Fruit fly (Drosophila melanogaster) whole organism, embryonic: ENCODE measurements around the gene Arpc2.
A peak's percentile ranks its signal among the peaks of the same experiment; 100 is the strongest.

ENCODE experiments used
- BtbVII ChIP-seq: fragments of 200-800 bp; sonication (Bioruptor generic); optimal IDR thresholded peaks from 3 replicates; lab custom pipeline; 2017; ENCODE audit warnings: missing biosample characterization, mild to moderate bottlenecking, missing genetic modification characterization
- CG10565 ChIP-seq: fragments of 200-800 bp; sonication (Bioruptor generic); optimal IDR thresholded peaks from 3 replicates; lab custom pipeline; 2016; ENCODE audit warnings: missing biosample characterization, mild to moderate bottlenecking, missing genetic modification characterization
- CG10979 ChIP-seq: fragments of 200-800 bp; sonication (Bioruptor generic); optimal IDR thresholded peaks from 2 replicates; lab custom pipeline; 2018; ENCODE audit warnings: missing biosample characterization, mild to moderate bottlenecking, missing genetic modification characterization, moderate library complexity
- CG11247 ChIP-seq: fragments of 200-800 bp; sonication (Bioruptor generic); IDR thresholded peaks from 2 replicates; pipeline ENCODE4 v1.3.6; 2022; ENCODE audit warnings: missing biosample characterization, missing genetic modification characterization
- CG11723 ChIP-seq: fragments of 200-800 bp; sonication (Bioruptor generic); optimal IDR thresholded peaks from 2 replicates; lab custom pipeline; 2017; ENCODE audit warnings: missing biosample characterization, mild to moderate bottlenecking, missing genetic modification characterization
- CG12769 ChIP-seq: fragments of 200-800 bp; sonication (Bioruptor generic); optimal IDR thresholded peaks from 2 replicates; lab custom pipeline; 2019; ENCODE audit warnings: missing biosample characterization, mild to moderate bottlenecking, missing genetic modification characterization, moderate library complexity
- CG14710 ChIP-seq: fragments of 200-800 bp; sonication (Bioruptor generic); optimal IDR thresholded peaks from 3 replicates; lab custom pipeline; 2019; ENCODE audit warnings: missing biosample characterization, mild to moderate bottlenecking, missing genetic modification characterization, moderate library complexity
- CG14860 ChIP-seq: fragments of 200-800 bp; sonication (Bioruptor generic); IDR thresholded peaks from 3 replicates; pipeline ENCODE4 v1.3.6; 2022; ENCODE audit warnings: missing biosample characterization, missing genetic modification characterization; ENCODE audit not compliant: partially characterized antibody
- CG15514 ChIP-seq: fragments of 200-800 bp; sonication (Bioruptor generic); optimal IDR thresholded peaks from 3 replicates; lab custom pipeline; 2017; ENCODE audit warnings: missing biosample characterization, missing genetic modification characterization, mild to moderate bottlenecking, moderate library complexity, missing genetic modification reagents
- CG2199 ChIP-seq: fragments of 200-800 bp; sonication (Bioruptor generic); IDR thresholded peaks from 3 replicates; pipeline ENCODE4 v1.3.6; 2022; ENCODE audit warnings: missing biosample characterization, missing genetic modification characterization
- CG3163 ChIP-seq: fragments of 200-800 bp; sonication (Bioruptor generic); optimal IDR thresholded peaks from 3 replicates; lab custom pipeline; 2016; ENCODE audit warnings: missing biosample characterization, missing genetic modification characterization
- CG32532 ChIP-seq: fragments of 200-800 bp; sonication (Bioruptor generic); IDR thresholded peaks from 2 replicates; pipeline ENCODE4 v1.3.6; 2022; ENCODE audit warnings: missing biosample characterization, missing genetic modification characterization
- CG6683 ChIP-seq: fragments of 200-800 bp; sonication (Bioruptor generic); optimal IDR thresholded peaks from 2 replicates; lab custom pipeline; 2017; ENCODE audit warnings: missing biosample characterization, mild to moderate bottlenecking, missing genetic modification characterization, missing genetic modification reagents
- CG7372 ChIP-seq: fragments of 200-800 bp; sonication (Bioruptor generic); IDR thresholded peaks from 2 replicates; pipeline ENCODE4 v1.3.6; 2022; ENCODE audit warnings: missing biosample characterization, missing genetic modification characterization
- CG9817 ChIP-seq: fragments of 200-800 bp; sonication (Bioruptor generic); optimal IDR thresholded peaks from 2 replicates; lab custom pipeline; 2018; ENCODE audit warnings: missing biosample characterization, mild to moderate bottlenecking, missing genetic modification characterization, moderate library complexity
- D19A ChIP-seq: fragments of 200-800 bp; optimal IDR thresholded peaks from 3 replicates; lab custom pipeline; 2019; ENCODE audit warnings: missing biosample characterization, mild to moderate bottlenecking, missing genetic modification characterization, moderate library complexity
- Dfd ChIP-seq, 2 experiments: fragments of >200 bp; optimal IDR thresholded peaks; 2 replicates each; lab custom pipeline; 2017; ENCODE audit warnings: missing biosample characterization in 2 of 2, missing genetic modification characterization in 2 of 2
- Dip3 ChIP-seq: fragments of 200-800 bp; sonication (Bioruptor generic); optimal IDR thresholded peaks from 3 replicates; lab custom pipeline; 2016; ENCODE audit warnings: missing biosample characterization, missing genetic modification characterization
- H15 ChIP-seq: fragments of 200-800 bp; sonication (Bioruptor generic); IDR thresholded peaks from 3 replicates; pipeline ENCODE4 v1.3.6; 2022; ENCODE audit warnings: missing biosample characterization, missing genetic modification characterization
- Lpt ChIP-seq: fragments of >200 bp; optimal IDR thresholded peaks from 2 replicates; lab custom pipeline; 2018; ENCODE audit warnings: missing biosample characterization, missing genetic modification characterization
- Meics ChIP-seq: fragments of 200-800 bp; sonication (Bioruptor generic); optimal IDR thresholded peaks from 2 replicates; lab custom pipeline; 2017; ENCODE audit warnings: missing biosample characterization, mild to moderate bottlenecking, missing genetic modification characterization
- Neu2 ChIP-seq: fragments of 200-800 bp; sonication (Bioruptor generic); optimal IDR thresholded peaks from 3 replicates; lab custom pipeline; 2016; ENCODE audit warnings: missing biosample characterization, missing genetic modification characterization, borderline replicate concordance
- Opbp ChIP-seq: fragments of 200-800 bp; sonication (Bioruptor generic); IDR thresholded peaks from 3 replicates; pipeline ENCODE4 v1.3.6; 2022; ENCODE audit warnings: missing biosample characterization, missing genetic modification characterization; ENCODE audit not compliant: partially characterized antibody
- Rfx ChIP-seq: fragments of 200-800 bp; sonication (Bioruptor generic); IDR thresholded peaks from 2 replicates; pipeline ENCODE4 v1.3.6; 2022; ENCODE audit warnings: missing biosample characterization, missing genetic modification characterization
- Sox100B ChIP-seq: fragments of 200-800 bp; sonication (Bioruptor generic); optimal IDR thresholded peaks from 3 replicates; lab custom pipeline; 2018; ENCODE audit warnings: missing biosample characterization, mild to moderate bottlenecking, missing genetic modification characterization
- Sox102F ChIP-seq: fragments of 200-800 bp; sonication (Bioruptor generic); optimal IDR thresholded peaks from 2 replicates; lab custom pipeline; 2018; ENCODE audit warnings: missing biosample characterization, mild to moderate bottlenecking, missing genetic modification characterization, moderate library complexity
- bbx ChIP-seq: fragments of 200-800 bp; sonication (Bioruptor generic); IDR thresholded peaks from 2 replicates; pipeline ENCODE4 v1.3.6; 2022; ENCODE audit warnings: missing biosample characterization, missing genetic modification characterization; ENCODE audit not compliant: partially characterized antibody
- bcd ChIP-seq: fragments of 200-800 bp; sonication (Bioruptor generic); optimal IDR thresholded peaks from 2 replicates; lab custom pipeline; 2017; ENCODE audit warnings: missing biosample characterization, mild to moderate bottlenecking, missing genetic modification characterization
- br ChIP-seq: fragments of >200 bp; optimal IDR thresholded peaks from 2 replicates; lab custom pipeline; 2017
- chif ChIP-seq, 2 experiments: fragments of 200-800 bp; sonication (Bioruptor generic); optimal IDR thresholded peaks; 3 replicates each; lab custom pipeline; 2016; ENCODE audit warnings: missing biosample characterization in 2 of 2, missing genetic modification characterization in 2 of 2
- cwo ChIP-seq: fragments of 200-800 bp; sonication (Bioruptor generic); optimal IDR thresholded peaks from 3 replicates; lab custom pipeline; 2017; ENCODE audit warnings: missing biosample characterization, missing genetic modification characterization, mild to moderate bottlenecking, moderate library complexity, missing genetic modification reagents
- danr ChIP-seq: fragments of 200-800 bp; sonication (Bioruptor generic); IDR thresholded peaks from 2 replicates; pipeline ENCODE4 v1.3.6; 2022; ENCODE audit warnings: missing biosample characterization, missing genetic modification characterization
- dpn ChIP-seq, 2 experiments: fragments of 200-800 bp; sonication (Bioruptor generic); optimal IDR thresholded peaks; 3 replicates each; lab custom pipeline; 2016; ENCODE audit warnings: missing biosample characterization in 2 of 2, missing genetic modification characterization in 2 of 2
- exex ChIP-seq: fragments of 200-800 bp; sonication (Bioruptor generic); optimal IDR thresholded peaks from 4 replicates; lab custom pipeline; 2018; ENCODE audit warnings: missing biosample characterization, mild to moderate bottlenecking, missing genetic modification characterization, moderate library complexity
- gcm ChIP-seq: fragments of 200-800 bp; sonication (Bioruptor generic); optimal IDR thresholded peaks from 2 replicates; lab custom pipeline; 2019; ENCODE audit warnings: missing biosample characterization, mild to moderate bottlenecking, missing genetic modification characterization, moderate library complexity
- grau ChIP-seq: fragments of 200-800 bp; optimal IDR thresholded peaks from 3 replicates; lab custom pipeline; 2019; ENCODE audit warnings: missing biosample characterization, mild to moderate bottlenecking, missing genetic modification characterization, moderate library complexity
- hb ChIP-seq: fragments of 200-800 bp; sonication (Bioruptor generic); IDR thresholded peaks from 3 replicates; pipeline ENCODE4 v1.3.6; 2022; ENCODE audit warnings: missing biosample characterization, missing genetic modification characterization; ENCODE audit not compliant: partially characterized antibody
- knrl ChIP-seq: fragments of 200-800 bp; sonication (Bioruptor generic); IDR thresholded peaks from 3 replicates; pipeline ENCODE4 v1.3.6; 2022; ENCODE audit warnings: missing biosample characterization, missing genetic modification characterization; ENCODE audit not compliant: partially characterized antibody
- lbe ChIP-seq: fragments of 200-800 bp; sonication (Bioruptor generic); optimal IDR thresholded peaks from 2 replicates; lab custom pipeline; 2016; ENCODE audit warnings: missing biosample characterization, mild to moderate bottlenecking, missing genetic modification characterization
- lola ChIP-seq, 3 experiments: fragments of >200 bp in 2 of 3; fragments of 200-800 bp in 1 of 3; sonication (Bioruptor generic) in 1 of 3; optimal IDR thresholded peaks; 2 replicates each; lab custom pipeline; 2017 to 2019; ENCODE audit warnings: missing biosample characterization in 3 of 3, missing genetic modification characterization in 3 of 3, mild to moderate bottlenecking in 1 of 3, moderate library complexity in 1 of 3
- nerfin-1 ChIP-seq: fragments of 200-800 bp; sonication (Bioruptor generic); optimal IDR thresholded peaks from 3 replicates; lab custom pipeline; 2019; ENCODE audit warnings: missing biosample characterization, mild to moderate bottlenecking, missing genetic modification characterization, moderate library complexity
- p53 ChIP-seq: fragments of 200-800 bp; sonication (Bioruptor generic); optimal IDR thresholded peaks from 2 replicates; lab custom pipeline; 2016; ENCODE audit warnings: missing biosample characterization, missing genetic modification characterization
- pzg ChIP-seq: fragments of 200-800 bp; sonication (Bioruptor generic); optimal IDR thresholded peaks from 3 replicates; lab custom pipeline; 2018; ENCODE audit warnings: missing biosample characterization, mild to moderate bottlenecking, missing genetic modification characterization, moderate library complexity
- sens-2 ChIP-seq: fragments of 200-800 bp; sonication (Bioruptor generic); IDR thresholded peaks from 2 replicates; pipeline ENCODE4 v1.3.6; 2022; ENCODE audit warnings: missing biosample characterization, missing genetic modification characterization
- sna ChIP-seq: fragments of 200-800 bp; sonication (Bioruptor generic); IDR thresholded peaks from 2 replicates; pipeline ENCODE4 v1.3.6; 2022; ENCODE audit warnings: missing biosample characterization, missing genetic modification characterization; ENCODE audit not compliant: partially characterized antibody
- twi ChIP-seq: fragments of 200-800 bp; optimal IDR thresholded peaks from 2 replicates; lab custom pipeline; 2019; ENCODE audit warnings: missing biosample characterization, mild to moderate bottlenecking, missing genetic modification characterization, moderate library complexity
- unpg ChIP-seq: fragments of 200-800 bp; sonication (Bioruptor generic); optimal IDR thresholded peaks from 3 replicates; lab custom pipeline; 2018; ENCODE audit warnings: missing biosample characterization, mild to moderate bottlenecking, missing genetic modification characterization, moderate library complexity
- zen ChIP-seq: fragments of 200-800 bp; sonication (Bioruptor generic); optimal IDR thresholded peaks from 3 replicates; lab custom pipeline; 2018; ENCODE audit warnings: missing biosample characterization, mild to moderate bottlenecking, missing genetic modification characterization, moderate library complexity

Arpc2 gene

dm6 chr2L:20464385-20464784, 47.5 kb downstream of the Arpc2 start (continued):
- TF ChIP-seq CG3163 (GFP tag; lab: Kevin White, UChicago), result no peak
- 0 out of 2 replicates have a peak, but pooled peaks have one; percentile 40 for TF ChIP-seq Rfx (GFP tag; lab: Robert Waterston, UW)
- peak; percentile 40 for TF ChIP-seq unpg (GFP tag; lab: Kevin White, UChicago)
- TF ChIP-seq CG10565 (GFP tag; lab: Kevin White, UChicago), result no peak
- TF ChIP-seq knrl (GFP tag; lab: Robert Waterston, UW), result peak; percentile 59
- 0 out of 3 replicates have a peak, but pooled peaks have one; percentile 41 for TF ChIP-seq H15 (GFP tag; lab: Robert Waterston, UW)
- TF ChIP-seq BtbVII, result peak; percentile 1
- peak in 1 of 2 experiments; percentile 32 for TF ChIP-seq dpn (GFP tag; optimal IDR thresholded peaks at IDR 0.05; lab: Kevin White, UChicago)
- TF ChIP-seq bcd (GFP tag; lab: Kevin White, UChicago), result peak; percentile 28
- TF ChIP-seq CG7372, result peak; percentile 7; the same call in 1 of the 2 replicates
- TF ChIP-seq CG9817 (tag; lab: Kevin White, UChicago), result peak; percentile 3
- TF ChIP-seq Meics, result peak; percentile 44
- TF ChIP-seq grau (tag; lab: Kevin White, UChicago), result peak; percentile 41
- TF ChIP-seq CG10979 (tag; lab: Kevin White, UChicago), result peak; percentile 63
- TF ChIP-seq CG11723 (GFP tag; lab: Kevin White, UChicago), result peak; percentile 10
- peak; percentile 50; the same call in 2 of the 3 replicates for TF ChIP-seq CG2199
- TF ChIP-seq br (lab: Kevin White, UChicago), result no peak
- TF ChIP-seq CG15514, result peak; percentile 27
- no peak for TF ChIP-seq lola (GFP tag; optimal IDR thresholded peaks at IDR 0.05; lab: Kevin White, UChicago)
- peak; percentile 34 for TF ChIP-seq CG14710
- peak; percentile 13 for TF ChIP-seq D19A (tag; lab: Kevin White, UChicago)
- TF ChIP-seq nerfin-1 (tag; lab: Kevin White, UChicago), result peak; percentile 34
- TF ChIP-seq twi (tag; lab: Kevin White, UChicago), result peak; percentile 13
- TF ChIP-seq danr, result no peak
- TF ChIP-seq CG32532 (GFP tag; lab: Robert Waterston, UW), result peak; percentile 28; the same call in 1 of the 2 replicates
- no peak for TF ChIP-seq exex (tag; lab: Kevin White, UChicago)
- TF ChIP-seq pzg (GFP tag; lab: Kevin White, UChicago), result peak; percentile 5
- peak; percentile 16 for TF ChIP-seq Sox102F
- peak; percentile 10 for TF ChIP-seq Sox100B
- TF ChIP-seq zen, result peak; percentile 58
- TF ChIP-seq CG11247 (GFP tag; lab: Robert Waterston, UW), result no peak; the same call in 1 of the 2 replicates
- peak; percentile 26; the same call in 1 of the 3 replicates for TF ChIP-seq CG14860
- peak; percentile 27; the same call in 1 of the 3 replicates for TF ChIP-seq hb (GFP tag; lab: Robert Waterston, UW)
- peak; percentile 47 for TF ChIP-seq Lpt (GFP tag; lab: Kevin White, UChicago)
- TF ChIP-seq sna, result no peak
- TF ChIP-seq Dfd (GFP tag; optimal IDR thresholded peaks at IDR 0.05; lab: Kevin White, UChicago), result no peak
- peak; percentile 30; the same call in 1 of the 2 replicates for TF ChIP-seq bbx
- peak; percentile 12; the same call in 2 of the 3 replicates for TF ChIP-seq Opbp (GFP tag; lab: Robert Waterston, UW)
- no peak for TF ChIP-seq CG12769 (tag; lab: Kevin White, UChicago)
- TF ChIP-seq Neu2 (GFP tag; lab: Kevin White, UChicago), result no peak
- TF ChIP-seq gcm (GFP tag; lab: Kevin White, UChicago), result no peak
- no peak for TF ChIP-seq cwo
- no peak for TF ChIP-seq lbe
- peak in 1 of 2 experiments; percentile 9 for TF ChIP-seq chif (GFP tag; optimal IDR thresholded peaks at IDR 0.05; lab: Kevin White, UChicago)
- TF ChIP-seq p53 (GFP tag; lab: Kevin White, UChicago), result no peak
- TF ChIP-seq sens-2 (GFP tag; lab: Robert Waterston, UW), result peak; percentile 25; the same call in 1 of the 2 replicates
- TF ChIP-seq Dip3 (GFP tag; lab: Kevin White, UChicago), result no peak
- TF ChIP-seq CG6683, result no peak
